Worm (Caenorhabditis elegans) whole organism, L4 larva: ENCODE data around the gene Y53G8AR.8.

ENCODE experiments used
- D1046.2 ChIP-seq: fragments of 200-800 bp; sonication (Bioruptor generic); IDR thresholded peaks from 2 replicates; pipeline ENCODE4 v1.3.6; 2022; ENCODE audit warnings: missing genetic modification characterization, missing compliant biosample characterization
- F26F4.8 ChIP-seq: fragments of 200-800 bp; sonication (Bioruptor generic); conservative IDR thresholded peaks from 2 replicates; pipeline ENCODE4 v1.3.6; 2022; ENCODE audit warnings: missing genetic modification characterization, missing compliant biosample characterization
- F44E2.7 ChIP-seq: fragments of 200-800 bp; sonication (Bioruptor generic); IDR thresholded peaks from 2 replicates; pipeline ENCODE4 v2.1.2; 2022; ENCODE audit warnings: missing genetic modification characterization, missing compliant biosample characterization
- F49E8.2 ChIP-seq: sonication (generic microtip); optimal IDR thresholded peaks from 2 replicates; lab custom pipeline; 2016; ENCODE audit warnings: missing compliant biosample characterization, mild to moderate bottlenecking, missing genetic modification characterization, borderline replicate concordance
- T26A8.4 ChIP-seq: fragments of 200-800 bp; sonication (Bioruptor generic); IDR thresholded peaks from 2 replicates; pipeline ENCODE4 v1.3.6; 2022; ENCODE audit warnings: missing genetic modification characterization, missing compliant biosample characterization
- Y105C5A.15 ChIP-seq: fragments of 200-800 bp; sonication (Bioruptor generic); IDR thresholded peaks from 2 replicates; pipeline ENCODE4 v1.3.6; 2022; ENCODE audit warnings: missing genetic modification characterization, missing compliant biosample characterization
- Y5F2A.4 ChIP-seq: fragments of 200-800 bp; sonication (Bioruptor generic); optimal IDR thresholded peaks from 2 replicates; lab custom pipeline; 2018; ENCODE audit warnings: mild to moderate bottlenecking, missing genetic modification characterization, missing compliant biosample characterization
- ZK337.2 ChIP-seq: fragments of 200-800 bp; sonication (Bioruptor generic); IDR thresholded peaks from 2 replicates; pipeline ENCODE4 v1.3.6; 2022; ENCODE audit warnings: missing genetic modification reagents, missing genetic modification characterization, missing compliant biosample characterization
- ZK546.5 ChIP-seq, 2 experiments: sonication (generic microtip); optimal IDR thresholded peaks; 2 replicates each; lab custom pipeline; 2017; ENCODE audit warnings: missing biosample characterization in 2 of 2, missing genetic modification characterization in 2 of 2
- aly-2 ChIP-seq: sonication (generic microtip); optimal IDR thresholded peaks from 2 replicates; lab custom pipeline; 2018; ENCODE audit warnings: missing biosample characterization, missing genetic modification characterization
- ama-1 ChIP-seq: fragments of 150-350 bp; optimal IDR thresholded peaks from 2 replicates; lab custom pipeline; 2014; ENCODE audit warnings: inconsistent platforms, mixed read lengths
- attf-4 ChIP-seq: sonication (generic microtip); optimal IDR thresholded peaks from 3 replicates; lab custom pipeline; 2017; ENCODE audit warnings: missing biosample characterization, missing genetic modification characterization
- ceh-20 ChIP-seq: fragments of 200-800 bp; sonication (Bioruptor generic); IDR thresholded peaks from 2 replicates; pipeline ENCODE4 v1.3.6; 2022; ENCODE audit warnings: missing genetic modification reagents, missing genetic modification characterization, missing compliant biosample characterization
- ceh-32 ChIP-seq: sonication (generic microtip); optimal IDR thresholded peaks from 2 replicates; lab custom pipeline; 2016; ENCODE audit warnings: mild to moderate bottlenecking, missing genetic modification characterization, missing compliant biosample characterization; ENCODE audit not compliant: poor library complexity
- ceh-82 ChIP-seq: sonication (generic microtip); optimal IDR thresholded peaks from 2 replicates; lab custom pipeline; 2017; ENCODE audit warnings: missing biosample characterization, missing genetic modification characterization
- ces-1 ChIP-seq: fragments of 150-350 bp; sonication (generic microtip); optimal IDR thresholded peaks from 4 replicates; lab custom pipeline; 2014; ENCODE audit warnings: missing biosample characterization, missing genetic modification reagents, missing genetic modification characterization
- cey-2 ChIP-seq: sonication (generic microtip); optimal IDR thresholded peaks from 3 replicates; lab custom pipeline; 2017; ENCODE audit warnings: missing genetic modification characterization, mild to moderate bottlenecking, missing compliant biosample characterization, antibody characterized with exemption, borderline replicate concordance; ENCODE audit not compliant: insufficient read depth
- daf-12 ChIP-seq: fragments of 150-350 bp; optimal IDR thresholded peaks from 2 replicates; lab custom pipeline; 2014; ENCODE audit warnings: missing biosample characterization, missing genetic modification reagents, missing genetic modification characterization
- daf-19 ChIP-seq: fragments of 200-800 bp; sonication (Bioruptor generic); conservative IDR thresholded peaks from 2 replicates; pipeline ENCODE4 v1.3.6; 2022; ENCODE audit warnings: missing genetic modification characterization, missing compliant biosample characterization
- dmd-9 ChIP-seq: fragments of 200-800 bp; sonication (Bioruptor generic); IDR thresholded peaks from 2 replicates; pipeline ENCODE4 v1.3.6; 2022; ENCODE audit warnings: missing genetic modification reagents, missing genetic modification characterization, missing compliant biosample characterization
- dpl-1 ChIP-seq: fragments of 150-350 bp; optimal IDR thresholded peaks from 2 replicates; lab custom pipeline; 2014; ENCODE audit warnings: missing biosample characterization, missing genetic modification reagents, missing genetic modification characterization
- dve-1 ChIP-seq: sonication (generic microtip); optimal IDR thresholded peaks from 2 replicates; lab custom pipeline; 2017; ENCODE audit warnings: antibody characterized with exemption, mild to moderate bottlenecking, missing genetic modification characterization, missing compliant biosample characterization; ENCODE audit not compliant: insufficient read depth
- hif-1 ChIP-seq, 2 experiments: sonication (generic microtip); optimal IDR thresholded peaks; 2 replicates each; lab custom pipeline; 2016 to 2017; ENCODE audit warnings: missing compliant biosample characterization in 2 of 2, missing genetic modification characterization in 2 of 2, missing genetic modification reagents in 2 of 2, missing genotype in 2 of 2, mild to moderate bottlenecking in 1 of 2
- hlh-30 ChIP-seq: sonication (generic microtip); optimal IDR thresholded peaks from 2 replicates; lab custom pipeline; 2017; ENCODE audit warnings: antibody characterized with exemption, mild to moderate bottlenecking, missing genetic modification characterization, missing compliant biosample characterization; ENCODE audit not compliant: insufficient read depth
- hmg-1.1 ChIP-seq: fragments of 200-800 bp; sonication (Bioruptor generic); IDR thresholded peaks from 2 replicates; pipeline ENCODE4 v1.3.6; 2022; ENCODE audit warnings: missing genetic modification reagents, missing genetic modification characterization, missing compliant biosample characterization
- jun-1 ChIP-seq: fragments of 150-350 bp; optimal IDR thresholded peaks from 2 replicates; lab custom pipeline; 2014; ENCODE audit warnings: missing biosample characterization, missing genetic modification reagents, missing genetic modification characterization
- lim-7 ChIP-seq: fragments of 200-800 bp; sonication (Bioruptor generic); IDR thresholded peaks from 2 replicates; pipeline ENCODE4 v1.3.6; 2022; ENCODE audit warnings: missing genetic modification characterization, missing compliant biosample characterization
- lin-13 ChIP-seq: fragments of 150-350 bp; optimal IDR thresholded peaks from 2 replicates; lab custom pipeline; 2014; ENCODE audit warnings: missing biosample characterization, missing genetic modification reagents, missing genetic modification characterization
- lin-15B ChIP-seq: fragments of 150-350 bp; sonication (generic microtip); optimal IDR thresholded peaks from 3 replicates; lab custom pipeline; 2014; ENCODE audit warnings: missing biosample characterization, missing genetic modification characterization
- lir-3 ChIP-seq: sonication (generic microtip); optimal IDR thresholded peaks from 2 replicates; lab custom pipeline; 2016; ENCODE audit warnings: mild to moderate bottlenecking, missing genetic modification characterization, missing compliant biosample characterization
- lsy-2 ChIP-seq, 2 experiments: fragments of 150-350 bp in 1 of 2; sonication (generic microtip) in 1 of 2; optimal IDR thresholded peaks; 2 replicates each; lab custom pipeline; 2014 to 2017; ENCODE audit warnings: missing biosample characterization in 2 of 2, missing genetic modification characterization in 2 of 2
- madf-5 ChIP-seq, 2 experiments: fragments of 200-800 bp; sonication (Bioruptor generic); IDR thresholded peaks; 2 replicates each; pipeline ENCODE4 v1.3.6; 2022; ENCODE audit warnings: missing compliant biosample characterization in 2 of 2, missing genetic modification characterization in 2 of 2
- mdl-1 ChIP-seq, 2 experiments: fragments of 150-350 bp in 1 of 2; sonication (generic microtip) in 1 of 2; optimal IDR thresholded peaks; 2 replicates each; lab custom pipeline; 2014 to 2017; ENCODE audit warnings: missing biosample characterization in 2 of 2, missing genetic modification characterization in 2 of 2
- mep-1 ChIP-seq: fragments of 150-350 bp; sonication (generic microtip); optimal IDR thresholded peaks from 3 replicates; lab custom pipeline; 2014; ENCODE audit warnings: missing biosample characterization, missing genetic modification characterization
- mes-2 ChIP-seq: sonication (generic microtip); optimal IDR thresholded peaks from 2 replicates; lab custom pipeline; 2016; ENCODE audit warnings: missing genotype, mild to moderate bottlenecking, missing genetic modification characterization, missing compliant biosample characterization; ENCODE audit not compliant: poor library complexity, severe bottlenecking
- mxl-2 ChIP-seq: fragments of 200-800 bp; sonication (Bioruptor generic); conservative IDR thresholded peaks from 2 replicates; pipeline ENCODE4 v1.3.6; 2022; ENCODE audit warnings: missing genetic modification reagents, missing genetic modification characterization, missing compliant biosample characterization
- nhr-237 ChIP-seq: sonication (generic microtip); optimal IDR thresholded peaks from 2 replicates; lab custom pipeline; 2017; ENCODE audit warnings: missing biosample characterization, missing genetic modification characterization
- nhr-25 ChIP-seq: sonication (generic microtip); optimal IDR thresholded peaks from 2 replicates; lab custom pipeline; 2017; ENCODE audit warnings: missing genetic modification characterization, mild to moderate bottlenecking, missing compliant biosample characterization, antibody characterized with exemption, moderate library complexity, borderline replicate concordance; ENCODE audit not compliant: insufficient read depth
- nhr-48 ChIP-seq: sonication (generic microtip); optimal IDR thresholded peaks from 2 replicates; lab custom pipeline; 2016; ENCODE audit warnings: mild to moderate bottlenecking, missing genetic modification characterization, missing compliant biosample characterization
- nhr-6 ChIP-seq: fragments of 150-350 bp; optimal IDR thresholded peaks from 2 replicates; lab custom pipeline; 2014; ENCODE audit warnings: missing biosample characterization, missing genetic modification characterization
- nhr-76 ChIP-seq: fragments of 150-350 bp; optimal IDR thresholded peaks from 2 replicates; lab custom pipeline; 2014; ENCODE audit warnings: missing biosample characterization, missing genetic modification characterization
- nhr-77 ChIP-seq: fragments of 150-350 bp; optimal IDR thresholded peaks from 2 replicates; lab custom pipeline; 2014; ENCODE audit warnings: missing biosample characterization, missing genetic modification characterization
- sdz-12 ChIP-seq: fragments of 200-800 bp; sonication (Bioruptor generic); optimal IDR thresholded peaks from 2 replicates; lab custom pipeline; 2018; ENCODE audit warnings: mild to moderate bottlenecking, missing genetic modification characterization, missing compliant biosample characterization
- skn-1 ChIP-seq: fragments of 150-350 bp; optimal IDR thresholded peaks from 2 replicates; lab custom pipeline; 2014; ENCODE audit warnings: missing biosample characterization, missing genetic modification characterization
- spr-3 ChIP-seq: fragments of 200-800 bp; sonication (Bioruptor generic); optimal IDR thresholded peaks from 2 replicates; lab custom pipeline; 2018; ENCODE audit warnings: mild to moderate bottlenecking, missing genetic modification characterization, missing compliant biosample characterization
- tag-97 ChIP-seq: fragments of 200-800 bp; sonication (Bioruptor generic); IDR thresholded peaks from 2 replicates; pipeline ENCODE4 v1.3.6; 2022; ENCODE audit warnings: missing genetic modification characterization, missing compliant biosample characterization
- unc-39 ChIP-seq: sonication (generic microtip); optimal IDR thresholded peaks from 2 replicates; lab custom pipeline; 2017; ENCODE audit warnings: missing biosample characterization, missing genetic modification characterization
- unc-62 ChIP-seq, 3 experiments: fragments of 150-350 bp in 1 of 3; sonication (generic microtip); optimal IDR thresholded peaks in 2 of 3; peaks in 1 of 3; 1 replicate in 1 of 3; 2 replicates in 2 of 3; lab custom pipeline; 2014 to 2017; ENCODE audit warnings: missing biosample characterization in 3 of 3, missing genetic modification characterization in 3 of 3, missing genetic modification reagents in 3 of 3, missing genotype in 1 of 3
- zag-1 ChIP-seq: fragments of 150-350 bp; optimal IDR thresholded peaks from 2 replicates; lab custom pipeline; 2014; ENCODE audit warnings: missing biosample characterization, missing genetic modification characterization
- zip-2 ChIP-seq: fragments of 150-350 bp; optimal IDR thresholded peaks from 2 replicates; lab custom pipeline; 2014; ENCODE audit warnings: missing biosample characterization, missing genetic modification characterization
- ztf-7 ChIP-seq: fragments of 150-350 bp; optimal IDR thresholded peaks from 2 replicates; lab custom pipeline; 2014; ENCODE audit warnings: missing biosample characterization, missing genetic modification characterization

Y53G8AR.8 gene

DNA sequence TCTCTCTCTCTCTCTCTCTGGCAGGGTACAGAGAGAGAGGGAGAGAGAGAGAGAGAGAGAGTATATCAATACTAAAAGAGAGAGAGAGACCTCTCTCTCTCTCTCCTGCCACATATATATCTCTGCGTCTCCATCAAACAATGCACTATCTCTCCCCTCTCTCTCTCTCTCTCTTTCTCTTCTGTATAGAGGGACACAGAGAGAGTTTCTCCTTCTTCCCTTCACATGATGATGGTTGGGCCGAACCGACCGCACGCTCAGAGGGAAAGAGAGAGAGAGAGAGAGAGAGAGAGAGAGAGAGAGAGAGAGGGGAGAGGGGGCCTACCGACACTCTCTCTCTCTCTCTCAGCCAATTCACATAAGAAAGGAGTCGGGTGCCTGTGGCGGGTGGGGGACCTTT, 22.4 kb downstream of the Y53G8AR.8 start (continued):
- TF ChIP-seq hlh-30, result peak; percentile 85
- TF ChIP-seq ztf-7 (tag; lab: Kevin White, UChicago), result no peak
- TF ChIP-seq aly-2, result no peak
- TF ChIP-seq zip-2 (tag; lab: Kevin White, UChicago), result peak; percentile 31
- no peak for TF ChIP-seq D1046.2
- TF ChIP-seq mep-1, result peak; percentile 84
- TF ChIP-seq daf-19 (GFP tag; lab: Robert Waterston, UW), result no peak
- TF ChIP-seq lsy-2 (tag; optimal IDR thresholded peaks at IDR 0.05; lab: Kevin White, UChicago), result peak in 1 of 2 experiments; percentile 79
- TF ChIP-seq ceh-82 (tag; lab: Kevin White, UChicago), result no peak
- peak; percentile 49 for TF ChIP-seq nhr-48 (tag; lab: Kevin White, UChicago)
- peak; percentile 35 for TF ChIP-seq lin-13 (GFP tag; lab: Kevin White, UChicago)
- peak; percentile 35; the same call in 1 of the 2 replicates for TF ChIP-seq ceh-20 (GFP tag; lab: Robert Waterston, UW)
- no peak for TF ChIP-seq skn-1
- no peak for TF ChIP-seq Y105C5A.15 (GFP tag; lab: Robert Waterston, UW)
- TF ChIP-seq dmd-9, result no peak
- TF ChIP-seq mdl-1 (tag; optimal IDR thresholded peaks at IDR 0.05; lab: Kevin White, UChicago), result peak in 1 of 2 experiments; percentile 76
- TF ChIP-seq spr-3 (GFP tag; lab: Kevin White, UChicago), result no peak
- no peak for TF ChIP-seq ama-1 (lab: Kevin White, UChicago)
- TF ChIP-seq lim-7, result no peak
- TF ChIP-seq unc-62 (GFP tag; optimal IDR thresholded peaks at IDR 0.05 in 1 of 2; lab: Kevin White, UChicago), result peak in 1 of 2 experiments; percentile 38
- no peak for TF ChIP-seq unc-62 (tag; optimal IDR thresholded peaks at IDR 0.05; lab: Kevin White, UChicago)
- no peak for TF ChIP-seq unc-39 (tag; lab: Kevin White, UChicago)
- no peak for TF ChIP-seq ZK546.5 (tag; optimal IDR thresholded peaks at IDR 0.05; lab: Kevin White, UChicago)
- TF ChIP-seq lir-3 (tag; lab: Kevin White, UChicago), result no peak
- TF ChIP-seq tag-97, result no peak
- no peak for TF ChIP-seq ZK337.2 (GFP tag; lab: Robert Waterston, UW)
- TF ChIP-seq nhr-6, result no peak
- TF ChIP-seq hmg-1.1 (GFP tag; lab: Robert Waterston, UW), result peak; percentile 68
- TF ChIP-seq attf-4 (tag; lab: Kevin White, UChicago), result no peak
- no peak for TF ChIP-seq F44E2.7 (GFP tag; lab: Robert Waterston, UW)
- no peak for TF ChIP-seq madf-5 (GFP tag; IDR thresholded peaks at IDR 0.05; lab: Robert Waterston, UW)
- TF ChIP-seq lin-15B (tag; lab: Kevin White, UChicago), result no peak
- no peak for TF ChIP-seq daf-12 (tag; lab: Kevin White, UChicago)
- TF ChIP-seq T26A8.4 (GFP tag; lab: Robert Waterston, UW), result no peak
- no peak for TF ChIP-seq F49E8.2 (tag; lab: Kevin White, UChicago)
- no peak for TF ChIP-seq cey-2 (tag; lab: Kevin White, UChicago)
- TF ChIP-seq Y5F2A.4, result no peak
- TF ChIP-seq nhr-237 (tag; lab: Kevin White, UChicago), result no peak
- peak; percentile 73 for TF ChIP-seq nhr-25 (tag; lab: Kevin White, UChicago)
- no peak for TF ChIP-seq ceh-32 (tag; lab: Kevin White, UChicago)
- no peak for TF ChIP-seq sdz-12 (GFP tag; lab: Kevin White, UChicago)
- TF ChIP-seq zag-1 (tag; lab: Kevin White, UChicago), result no peak
- no peak for TF ChIP-seq ces-1 (GFP tag; lab: Kevin White, UChicago)
- TF ChIP-seq dpl-1, result peak; percentile 30
- peak; percentile 31 for TF ChIP-seq mes-2
- TF ChIP-seq nhr-76 (tag; lab: Kevin White, UChicago), result no peak
- TF ChIP-seq hif-1 (tag; optimal IDR thresholded peaks at IDR 0.05; lab: Kevin White, UChicago), result peak in 1 of 2 experiments; percentile 31
- peak; percentile 78 for TF ChIP-seq dve-1 (tag; lab: Kevin White, UChicago)
- no peak for TF ChIP-seq F26F4.8
- 0 out of 2 replicates have a peak, but pooled peaks have one; percentile 46 for TF ChIP-seq mxl-2 (GFP tag; lab: Robert Waterston, UW)
- TF ChIP-seq jun-1 (tag; lab: Kevin White, UChicago), result peak; percentile 0
- TF ChIP-seq nhr-77, result no peak
